Fruit fly (Drosophila melanogaster): ENCODE data around the gene Rev1.
A peak's percentile ranks its signal among the peaks of the same experiment; 100 is the strongest.

- TF ChIP-seq cg (GFP tag; optimal IDR thresholded peaks at IDR 0.05), result no peak
- TF ChIP-seq CG18764 (GFP tag; optimal IDR thresholded peaks at IDR 0.05), result peak; percentile 88
- 0 out of 4 replicates have a peak, but pooled peaks have one; percentile 53 for TF ChIP-seq chinmo (GFP tag; IDR thresholded peaks at IDR 0.05; ENCODE audit: partially characterized antibody)
- peak; percentile 87 for TF ChIP-seq ranshi (GFP tag; IDR thresholded peaks at IDR 0.05)
- TF ChIP-seq klu (GFP tag; IDR thresholded peaks at IDR 0.05), result peak; percentile 79
Observed at dm6 chr3L:654019-654418, at the start of gene Rev1, which contains the start of gene MED30.
